Worm (Caenorhabditis elegans) whole organism, mixed stage, embryonic: ENCODE measurements around the gene dna-2.

Experiments used
- M03D4.4 ChIP-seq: sonication (generic microtip); optimal IDR thresholded peaks from 2 replicates; lab custom pipeline; 2017; ENCODE audit warnings: mild to moderate bottlenecking, missing genetic modification characterization, missing compliant biosample characterization
- ceh-83 ChIP-seq: fragments of 200-800 bp; sonication (Bioruptor generic); optimal IDR thresholded peaks from 2 replicates; lab custom pipeline; 2018; ENCODE audit warnings: mild to moderate bottlenecking, missing genetic modification characterization, missing compliant biosample characterization
- elt-3 ChIP-seq: fragments of 150-350 bp; optimal IDR thresholded peaks from 2 replicates; lab custom pipeline; 2014; ENCODE audit warnings: missing biosample characterization, missing genetic modification characterization
- lsy-2 ChIP-seq: fragments of 150-350 bp; optimal IDR thresholded peaks from 2 replicates; lab custom pipeline; 2014; ENCODE audit warnings: missing biosample characterization, missing genetic modification characterization
- mab-5 ChIP-seq: fragments of 150-350 bp; optimal IDR thresholded peaks from 2 replicates; lab custom pipeline; 2014; ENCODE audit warnings: missing biosample characterization, missing genetic modification characterization
- nhr-28 ChIP-seq: fragments of 150-350 bp; optimal IDR thresholded peaks from 2 replicates; lab custom pipeline; 2014; ENCODE audit warnings: missing biosample characterization, missing genetic modification characterization
- nhr-76 ChIP-seq: sonication (generic microtip); optimal IDR thresholded peaks from 2 replicates; lab custom pipeline; 2017; ENCODE audit warnings: missing biosample characterization, missing genetic modification characterization
- snpc-4 ChIP-seq: fragments of 150-350 bp; optimal IDR thresholded peaks from 2 replicates; lab custom pipeline; 2014; ENCODE audit warnings: missing biosample characterization, missing genetic modification characterization
- unc-39 ChIP-seq: fragments of 150-350 bp; optimal IDR thresholded peaks from 2 replicates; lab custom pipeline; 2014; ENCODE audit warnings: missing biosample characterization, missing genetic modification characterization

ce11 chrII:11823566-11824308 lies 45.5 kb downstream of the dna-2 start, which contains the start of gene Y6D1A.1:
- no peak for TF ChIP-seq nhr-76 (tag; lab: Kevin White, UChicago)
- TF ChIP-seq elt-3 (tag; lab: Kevin White, UChicago), result no peak
- no peak for TF ChIP-seq snpc-4 (tag; lab: Kevin White, UChicago)
- no peak for TF ChIP-seq ceh-83 (GFP tag; lab: Kevin White, UChicago)
- TF ChIP-seq nhr-28 (tag; lab: Kevin White, UChicago), result no peak
- TF ChIP-seq unc-39 (tag; lab: Kevin White, UChicago), result no peak
- TF ChIP-seq M03D4.4 (tag; lab: Kevin White, UChicago), result no peak
- no peak for TF ChIP-seq lsy-2 (tag; lab: Kevin White, UChicago)
- no peak for TF ChIP-seq mab-5 (tag; lab: Kevin White, UChicago)
